Fruit fly (Drosophila melanogaster): Measurements from ENCODE around the gene CG7800.

DNA sequence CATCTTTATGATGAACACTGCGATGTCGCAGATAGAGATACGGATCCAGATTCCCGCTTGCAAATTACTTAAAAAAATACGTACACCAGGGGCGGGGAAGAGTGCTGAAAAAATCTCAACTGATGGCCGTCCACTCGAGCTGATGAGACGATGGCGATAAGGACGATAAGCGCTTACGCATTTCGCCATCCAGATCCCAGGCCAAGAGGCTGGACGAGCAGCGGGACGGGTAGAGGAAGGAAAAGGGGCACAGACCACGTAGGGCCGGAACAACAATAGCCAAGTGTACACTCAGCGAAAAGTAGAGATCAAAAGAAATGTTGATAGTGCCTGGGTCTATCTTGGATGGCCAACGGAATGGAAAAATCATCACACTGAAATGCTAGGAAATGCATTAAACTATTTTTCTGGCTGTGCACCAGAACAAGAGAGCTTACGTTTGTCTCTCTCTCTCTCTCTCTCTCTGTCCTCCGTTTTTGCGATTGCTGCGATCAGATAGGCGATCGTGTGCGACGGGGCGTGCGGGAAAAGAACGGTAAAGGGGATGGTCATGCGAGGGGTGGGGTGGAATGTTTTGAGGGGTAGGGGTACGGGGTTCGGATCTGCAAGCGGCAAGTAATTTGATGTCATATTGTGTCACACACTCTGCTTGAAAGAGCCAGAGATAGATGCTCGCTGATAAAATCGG is 30.2 kb upstream of the CG7800 start:
- TF ChIP-seq kay (GFP tag; ENCODE audit: borderline replicate concordance), result no peak
- TF ChIP-seq cic (GFP tag; optimal IDR thresholded peaks at IDR 0.05), result no peak
- TF ChIP-seq CG5204 (GFP tag; optimal IDR thresholded peaks at IDR 0.05), result no peak
- TF ChIP-seq Hr96 (GFP tag; optimal IDR thresholded peaks at IDR 0.05), result no peak
- TF ChIP-seq CG12768 (GFP tag; optimal IDR thresholded peaks at IDR 0.05), result no peak
- no peak for TF ChIP-seq bab1 (GFP tag; optimal IDR thresholded peaks at IDR 0.05)
- TF ChIP-seq Mnt (GFP tag; optimal IDR thresholded peaks at IDR 0.05), result no peak

Data from whole organism, adult.